Worm (Caenorhabditis elegans): ENCODE results near the gene smf-2.

smf-2 gene

ce11 chrX:6741532-6741931, 23.0 kb upstream of the smf-2 start:
- peak in 1 of 2 experiments; percentile 90 for TF ChIP-seq mdl-1 (tag; optimal IDR thresholded peaks at IDR 0.05)
- no peak for TF ChIP-seq elt-3 (tag; optimal IDR thresholded peaks at IDR 0.05)
- peak; percentile 15 for TF ChIP-seq sem-4 (tag; optimal IDR thresholded peaks at IDR 0.05)
- peak in 1 of 2 experiments; percentile 35 for TF ChIP-seq lsy-2 (tag; optimal IDR thresholded peaks at IDR 0.05)
- no peak for TF ChIP-seq alr-1 (tag; optimal IDR thresholded peaks at IDR 0.05)
- TF ChIP-seq crh-2 (tag; optimal IDR thresholded peaks at IDR 0.05), result peak; percentile 71
- peak; percentile 61 for TF ChIP-seq ceh-16 (tag; optimal IDR thresholded peaks at IDR 0.05)
- peak; percentile 91 for TF ChIP-seq blmp-1 (tag; optimal IDR thresholded peaks at IDR 0.05; ENCODE audit: insufficient read depth)
- peak; percentile 53 for TF ChIP-seq unc-62 (GFP tag; optimal IDR thresholded peaks at IDR 0.05)
- no peak for TF ChIP-seq skn-1 (tag; optimal IDR thresholded peaks at IDR 0.05)
- TF ChIP-seq sma-3 (GFP tag; optimal IDR thresholded peaks at IDR 0.05), result peak; percentile 89
- TF ChIP-seq nhr-25 (tag; optimal IDR thresholded peaks at IDR 0.05), result peak; percentile 96
- peak; percentile 85 for TF ChIP-seq nhr-21 (tag; optimal IDR thresholded peaks at IDR 0.05)
- peak; percentile 40 for TF ChIP-seq gmeb-1 (tag; optimal IDR thresholded peaks at IDR 0.05)
- peak; percentile 98 for TF ChIP-seq sma-9 (GFP tag; optimal IDR thresholded peaks at IDR 0.05)
- TF ChIP-seq sma-9 (tag; optimal IDR thresholded peaks at IDR 0.05), result no peak
- TF ChIP-seq Y55F3AM.14 (GFP tag; optimal IDR thresholded peaks at IDR 0.05), result no peak
- peak; percentile 70 for TF ChIP-seq nhr-129 (tag; optimal IDR thresholded peaks at IDR 0.05)
- TF ChIP-seq nhr-6 (tag; optimal IDR thresholded peaks at IDR 0.05), result peak; percentile 68
- no peak for TF ChIP-seq fos-1 (tag; optimal IDR thresholded peaks at IDR 0.05)
- TF ChIP-seq egl-27 (tag; optimal IDR thresholded peaks at IDR 0.05), result peak; percentile 86

- TF ChIP-seq snpc-4 (tag; optimal IDR thresholded peaks at IDR 0.05) (no peak), nhr-6 (tag; optimal IDR thresholded peaks at IDR 0.05) (peak; percentile 0), nhr-10 (tag; optimal IDR thresholded peaks at IDR 0.05) (no peak), gmeb-1 (tag; optimal IDR thresholded peaks at IDR 0.05) (peak; percentile 48), C34F6.9 (tag; optimal IDR thresholded peaks at IDR 0.05) (peak; percentile 29), nhr-25 (tag; optimal IDR thresholded peaks at IDR 0.05) (peak; percentile 30), sma-9 (GFP tag; optimal IDR thresholded peaks at IDR 0.05) (peak; percentile 78), sma-9 (tag; optimal IDR thresholded peaks at IDR 0.05) (no peak), nhr-12 (tag; optimal IDR thresholded peaks at IDR 0.05) (no peak), F13H6.1 (tag; optimal IDR thresholded peaks at IDR 0.05) (peak; percentile 64), lsy-2 (tag; optimal IDR thresholded peaks at IDR 0.05) (peak in 1 of 2 experiments; percentile 62), nhr-129 (tag; optimal IDR thresholded peaks at IDR 0.05) (peak; percentile 88), sma-3 (GFP tag; optimal IDR thresholded peaks at IDR 0.05) (peak; percentile 29), R02D3.7 (tag; optimal IDR thresholded peaks at IDR 0.05) (no peak), Y55F3AM.14 (GFP tag; optimal IDR thresholded peaks at IDR 0.05) (no peak), ztf-4 (tag; optimal IDR thresholded peaks at IDR 0.05) (no peak)
Observed at ce11 chrX:6740983-6741365, 22.5 kb upstream of the smf-2 start.

ce11 chrX:6740282-6740982, 21.9 kb upstream of the smf-2 start:
- TF ChIP-seq skn-1 (tag; optimal IDR thresholded peaks at IDR 0.05), result no peak
- TF ChIP-seq mab-5 (tag; optimal IDR thresholded peaks at IDR 0.05), result peak; percentile 29
- TF ChIP-seq sma-9 (GFP tag; optimal IDR thresholded peaks at IDR 0.05), result peak; percentile 38
- TF ChIP-seq sma-9 (tag; optimal IDR thresholded peaks at IDR 0.05), result no peak
- TF ChIP-seq zag-1 (tag; optimal IDR thresholded peaks at IDR 0.05), result peak; percentile 67
- peak; percentile 96 to 99 for TF ChIP-seq mdl-1 (tag; optimal IDR thresholded peaks at IDR 0.05)

- TF ChIP-seq ama-1 (optimal IDR thresholded peaks at IDR 0.05), result peak; percentile 7
- no peak for TF ChIP-seq mab-5 (tag; optimal IDR thresholded peaks at IDR 0.05)
- TF ChIP-seq peb-1 (tag; optimal IDR thresholded peaks at IDR 0.05), result no peak
- no peak for TF ChIP-seq nhr-77 (tag; optimal IDR thresholded peaks at IDR 0.05)
- TF ChIP-seq ZK546.5 (tag; optimal IDR thresholded peaks at IDR 0.05), result no peak
- peak; percentile 38 for TF ChIP-seq zag-1 (tag; optimal IDR thresholded peaks at IDR 0.05)
- no peak for TF ChIP-seq Y55F3AM.14 (GFP tag; optimal IDR thresholded peaks at IDR 0.05)
- no peak for TF ChIP-seq aly-2 (tag; optimal IDR thresholded peaks at IDR 0.05)
- TF ChIP-seq lsy-2 (tag; optimal IDR thresholded peaks at IDR 0.05), result peak in 1 of 2 experiments; percentile 30
- peak; percentile 39 for TF ChIP-seq blmp-1 (tag; optimal IDR thresholded peaks at IDR 0.05; ENCODE audit: insufficient read depth)
- TF ChIP-seq ztf-4 (tag; optimal IDR thresholded peaks at IDR 0.05), result peak; percentile 43
- peak; percentile 28 for TF ChIP-seq gmeb-1 (tag; optimal IDR thresholded peaks at IDR 0.05)
- TF ChIP-seq nhr-237 (tag; optimal IDR thresholded peaks at IDR 0.05), result no peak
- TF ChIP-seq fos-1 (tag; optimal IDR thresholded peaks at IDR 0.05), result no peak
- no peak for TF ChIP-seq elt-1 (tag; optimal IDR thresholded peaks at IDR 0.05)
- no peak for TF ChIP-seq alr-1 (tag; optimal IDR thresholded peaks at IDR 0.05)
- TF ChIP-seq lin-11 (tag; optimal IDR thresholded peaks at IDR 0.05), result no peak
- no peak for TF ChIP-seq ceh-16 (tag; optimal IDR thresholded peaks at IDR 0.05)
- no peak for TF ChIP-seq sem-4 (tag; optimal IDR thresholded peaks at IDR 0.05)
- no peak for TF ChIP-seq nhr-10 (tag; optimal IDR thresholded peaks at IDR 0.05)
- TF ChIP-seq egl-27 (tag; optimal IDR thresholded peaks at IDR 0.05), result no peak
- TF ChIP-seq C34F6.9 (tag; optimal IDR thresholded peaks at IDR 0.05), result peak; percentile 37
- no peak for TF ChIP-seq nhr-23 (tag; optimal IDR thresholded peaks at IDR 0.05)
- no peak for TF ChIP-seq skn-1 (tag; optimal IDR thresholded peaks at IDR 0.05)
- TF ChIP-seq ztf-1 (GFP tag; conservative IDR thresholded peaks at IDR 0.05), result no peak
- peak; percentile 65 for TF ChIP-seq nhr-129 (tag; optimal IDR thresholded peaks at IDR 0.05)
- TF ChIP-seq nhr-11 (tag; optimal IDR thresholded peaks at IDR 0.05), result no peak
Observed at ce11 chrX:6739034-6740008, 20.8 kb upstream of the smf-2 start.

All from whole organism, L2 larva.